Worm (Caenorhabditis elegans) whole organism, dauer: Measurements from ENCODE around the gene uroc-1.

Experiments used
- unc-62 ChIP-seq: sonication (generic microtip); optimal IDR thresholded peaks from 2 replicates; lab custom pipeline; 2017; ENCODE audit warnings: missing biosample characterization, missing genetic modification reagents, missing genetic modification characterization

Gene uroc-1

DNA sequence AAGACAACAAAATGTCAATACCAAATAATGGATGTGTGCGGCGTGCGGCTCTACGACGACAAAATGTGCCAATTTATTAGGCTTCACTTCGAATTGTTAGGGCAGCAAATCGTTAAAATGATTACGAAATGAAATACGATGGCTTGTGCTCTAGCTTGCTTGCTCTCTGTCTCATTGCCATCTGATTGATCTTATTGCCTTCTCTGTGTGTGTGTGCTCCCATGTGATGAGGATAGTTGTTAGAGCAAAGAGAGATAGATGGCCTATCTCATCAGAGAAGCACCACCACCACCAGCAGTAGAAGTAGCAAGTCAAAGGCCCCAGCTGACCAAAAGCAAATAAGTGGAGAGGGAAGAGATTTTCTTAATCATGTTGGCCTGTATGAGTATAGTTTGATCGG, 46.1 kb downstream of the uroc-1 start:
- TF ChIP-seq unc-62 (GFP tag; lab: Kevin White, UChicago) = no peak

DNA sequence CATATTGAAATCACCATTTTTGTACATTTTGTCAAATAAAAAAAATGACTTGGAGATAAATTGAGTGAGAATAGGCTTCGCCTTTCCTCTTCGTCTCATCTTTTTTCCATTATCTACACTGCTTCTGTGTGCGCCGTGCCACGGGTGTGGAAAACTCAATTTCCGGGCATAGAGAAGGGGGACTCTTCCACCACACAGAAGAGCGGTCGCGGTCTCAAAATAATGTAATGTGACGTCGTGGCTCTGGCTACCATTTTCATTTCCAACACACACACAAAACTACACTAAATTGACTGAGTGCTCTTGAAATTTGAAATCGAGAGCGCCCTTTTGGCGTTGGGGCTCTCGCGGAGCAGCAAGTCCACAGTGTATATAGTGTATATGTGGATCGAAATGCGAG, 48.5 kb downstream of the uroc-1 start:
- no peak for TF ChIP-seq unc-62 (GFP tag; lab: Kevin White, UChicago)

DNA sequence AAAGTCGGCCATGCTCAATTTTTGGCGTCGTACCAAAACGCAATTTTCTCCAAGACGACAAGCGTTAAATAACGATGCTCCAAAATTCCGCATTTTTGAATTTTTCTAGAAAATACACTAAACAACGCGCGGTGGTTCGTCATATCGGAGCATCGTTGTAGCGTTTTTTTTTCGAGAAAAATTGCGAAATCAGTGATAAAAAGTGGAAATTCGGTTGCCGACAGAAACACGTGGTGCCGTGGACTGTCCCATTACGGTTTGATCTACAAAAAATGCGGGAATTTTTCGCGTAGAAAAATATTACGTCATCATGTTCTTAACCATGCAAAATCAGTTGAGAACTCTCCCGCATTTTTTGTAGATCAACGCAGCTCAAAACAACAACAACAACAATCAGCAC, 49.6 kb downstream of the uroc-1 start:
- TF ChIP-seq unc-62 (GFP tag; lab: Kevin White, UChicago) = no peak

DNA sequence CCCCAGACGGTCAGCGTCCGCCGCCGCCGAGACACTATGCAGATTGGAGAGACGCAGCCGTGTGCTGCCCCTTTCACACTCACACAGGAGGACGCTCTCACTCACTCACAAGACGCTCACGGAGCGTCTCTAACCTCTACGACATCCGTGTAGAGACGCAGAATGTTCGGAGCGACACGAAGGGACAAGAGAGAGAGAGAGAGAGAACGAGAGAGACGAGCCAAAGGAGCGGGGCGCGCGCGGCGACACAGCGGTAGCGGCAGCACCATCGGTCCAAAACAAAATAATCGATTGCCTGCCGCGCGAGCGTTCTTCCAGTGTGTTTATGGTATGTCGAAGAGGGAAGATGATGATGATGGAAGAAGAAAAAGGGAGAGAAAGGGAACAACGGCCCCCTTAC, 50.2 kb downstream of the uroc-1 start:
- no peak for TF ChIP-seq unc-62 (GFP tag; lab: Kevin White, UChicago)

DNA sequence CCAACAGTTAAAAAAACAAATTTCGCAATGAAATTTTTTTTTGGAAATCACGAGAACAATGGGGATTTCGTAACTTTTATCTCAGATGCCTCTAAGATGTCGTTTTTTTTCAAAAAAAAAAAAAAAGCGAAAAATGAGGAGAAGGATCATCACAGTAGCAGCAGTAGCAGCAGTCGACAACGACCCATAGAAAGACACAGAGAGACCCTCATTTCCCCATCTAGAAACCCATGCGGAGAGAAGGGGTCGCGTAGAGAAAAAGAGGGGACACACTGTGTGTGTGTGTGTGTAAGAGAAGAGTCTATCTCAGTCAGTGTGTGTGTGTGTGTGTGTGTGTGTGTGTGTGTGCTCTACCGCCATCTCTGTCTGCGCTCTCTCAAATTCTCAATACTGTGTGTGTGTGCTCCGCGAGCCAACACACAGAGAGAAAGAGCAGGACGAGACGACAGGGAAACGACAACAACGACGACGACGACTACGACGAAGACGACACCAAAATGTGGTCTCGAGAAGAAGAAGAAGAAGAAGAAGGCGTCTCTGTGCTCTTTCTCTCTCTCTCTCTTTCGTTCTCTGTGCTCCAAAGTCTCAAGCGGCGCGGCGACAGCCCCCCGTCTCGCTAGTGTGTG, 51.0 kb downstream of the uroc-1 start:
- TF ChIP-seq unc-62 (GFP tag; lab: Kevin White, UChicago) = no peak

DNA sequence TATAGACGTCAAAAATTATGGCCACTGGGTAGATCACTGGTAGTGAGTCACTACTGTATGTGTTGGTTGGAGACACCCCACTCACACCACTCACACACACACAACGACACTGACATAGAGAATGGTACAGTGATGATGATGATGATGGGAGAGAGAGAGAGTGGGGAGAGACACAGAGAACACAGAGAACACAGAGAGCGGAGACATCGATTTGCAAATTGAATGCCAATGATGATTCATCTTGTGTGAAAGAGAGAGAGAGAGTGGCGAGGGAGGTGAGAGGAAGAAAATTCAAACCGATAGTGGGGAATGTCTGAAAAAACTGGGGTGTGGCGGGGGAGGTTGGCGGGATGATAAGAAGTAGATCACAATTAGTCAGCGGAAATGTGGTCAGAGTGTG, 52.6 kb downstream of the uroc-1 start:
- no peak for TF ChIP-seq unc-62 (GFP tag; lab: Kevin White, UChicago)

DNA sequence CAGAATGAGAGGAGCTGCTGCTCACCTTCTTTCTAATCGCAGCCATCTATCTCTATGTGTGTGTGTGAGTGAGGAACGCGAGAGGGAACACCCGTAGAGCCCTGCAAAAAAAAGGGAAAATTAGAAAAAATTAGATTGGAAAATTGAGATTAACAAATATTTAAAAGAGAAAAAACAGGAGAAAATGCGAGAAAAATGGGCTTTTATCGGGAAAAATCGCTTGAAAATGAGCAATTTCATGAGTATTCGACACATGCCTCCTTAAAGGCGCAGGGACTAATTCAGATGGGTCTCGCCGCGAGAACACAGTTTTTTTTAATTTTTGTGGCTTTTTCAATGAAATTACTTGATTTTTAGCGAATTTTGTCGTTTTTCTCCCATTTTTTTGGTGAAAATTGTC, 53.6 kb downstream of the uroc-1 start, which contains the start of gene rho-1:
Gene rho-1 (minus strand): TSS at position 101 of the 400 bp plus-strand sequence.
- TF ChIP-seq unc-62 (GFP tag; lab: Kevin White, UChicago) = no peak
